Worm (Caenorhabditis elegans): ENCODE data around the gene T12G3.11.

T12G3.11 gene

ce11 chrIV:12051049-12051792, 21.6 kb upstream of the T12G3.11 start, which contains the start of the genes bre-5 and spt-5:
bre-5 (minus strand) TSS chrIV:12051215.
spt-5 (plus strand) TSS chrIV:12051491.
- TF ChIP-seq T22C8.4 (GFP tag; IDR thresholded peaks at IDR 0.05) (peak; percentile 53; the same call in 1 of the 2 replicates), ref-1 (GFP tag; conservative IDR thresholded peaks at IDR 0.05) (no peak)

- TF ChIP-seq cog-1 (tag; optimal IDR thresholded peaks at IDR 0.05) = no peak
- TF ChIP-seq T22C8.4 (GFP tag; IDR thresholded peaks at IDR 0.05) = no peak
- TF ChIP-seq ztf-29 (GFP tag; IDR thresholded peaks at IDR 0.05) = no peak
- TF ChIP-seq med-1 (GFP tag; optimal IDR thresholded peaks at IDR 0.05; ENCODE audit: insufficient read depth) = no peak
- no peak for TF ChIP-seq flt-1 (GFP tag; IDR thresholded peaks at IDR 0.05)
- TF ChIP-seq tab-1 (GFP tag; IDR thresholded peaks at IDR 0.05) = no peak
- TF ChIP-seq klf-2 (GFP tag; conservative IDR thresholded peaks at IDR 0.05) = no peak
- TF ChIP-seq ztf-23 (GFP tag; IDR thresholded peaks at IDR 0.05) = no peak
- TF ChIP-seq ref-1 (GFP tag; conservative IDR thresholded peaks at IDR 0.05) = no peak
Observed at ce11 chrIV:12047552-12048347, 18.2 kb upstream of the T12G3.11 start, which contains the start of gene T12G3.4. T12G3.4 (plus strand) TSS chrIV:12048256.

DNA sequence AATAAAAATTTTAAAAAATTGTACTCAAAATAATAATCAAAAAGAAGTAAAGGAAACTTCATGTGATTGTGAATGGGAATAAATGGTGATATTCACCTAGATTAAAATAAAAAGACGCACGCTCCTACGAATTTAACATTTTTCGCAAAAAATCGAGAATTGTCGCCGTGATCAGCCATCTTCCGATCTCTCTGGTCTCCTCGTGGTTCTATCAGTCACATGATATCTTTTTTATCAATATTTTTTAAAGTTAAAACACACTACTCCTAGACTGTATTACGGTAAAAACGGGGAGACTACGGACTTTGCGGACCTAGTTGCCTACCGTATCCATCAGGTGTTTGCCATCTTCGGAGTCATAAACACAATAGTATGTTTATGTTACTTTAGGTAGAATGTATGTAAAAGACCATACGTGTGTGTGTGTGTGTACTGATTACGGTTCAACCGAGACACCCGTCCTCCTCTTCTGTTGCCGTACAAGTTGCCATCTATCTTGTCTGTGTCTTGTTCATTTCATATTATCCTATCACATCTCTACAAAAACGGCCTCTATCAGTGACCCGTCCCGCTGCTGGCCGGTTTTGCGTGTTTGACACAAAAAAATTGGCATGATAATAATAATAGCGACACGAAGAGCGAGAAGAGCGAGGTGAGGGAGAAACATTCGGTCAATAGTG, 17.1 kb upstream of the T12G3.11 start, which contains the start of gene T12G3.2:
Gene T12G3.2 (minus strand): TSS at position 444 of the 680 bp plus-strand sequence.
- TF ChIP-seq flt-1 (GFP tag; IDR thresholded peaks at IDR 0.05) (no peak), ztf-23 (GFP tag; IDR thresholded peaks at IDR 0.05) (no peak), T22C8.4 (GFP tag; IDR thresholded peaks at IDR 0.05) (no peak), tab-1 (GFP tag; IDR thresholded peaks at IDR 0.05) (no peak), ztf-29 (GFP tag; IDR thresholded peaks at IDR 0.05) (no peak), klf-2 (GFP tag; conservative IDR thresholded peaks at IDR 0.05) (no peak), ref-1 (GFP tag; conservative IDR thresholded peaks at IDR 0.05) (no peak), cog-1 (tag; optimal IDR thresholded peaks at IDR 0.05) (no peak), med-1 (GFP tag; optimal IDR thresholded peaks at IDR 0.05; ENCODE audit: insufficient read depth) (no peak)

ce11 chrIV:12044844-12045738, 15.5 kb upstream of the T12G3.11 start:
- TF ChIP-seq cog-1 (tag; optimal IDR thresholded peaks at IDR 0.05) = no peak
- no peak for TF ChIP-seq ref-1 (GFP tag; conservative IDR thresholded peaks at IDR 0.05)
- no peak for TF ChIP-seq ztf-23 (GFP tag; IDR thresholded peaks at IDR 0.05)
- TF ChIP-seq T22C8.4 (GFP tag; IDR thresholded peaks at IDR 0.05) = no peak
- TF ChIP-seq med-1 (GFP tag; optimal IDR thresholded peaks at IDR 0.05; ENCODE audit: insufficient read depth) = no peak
- no peak for TF ChIP-seq klf-2 (GFP tag; conservative IDR thresholded peaks at IDR 0.05)
- TF ChIP-seq tab-1 (GFP tag; IDR thresholded peaks at IDR 0.05) = no peak

DNA sequence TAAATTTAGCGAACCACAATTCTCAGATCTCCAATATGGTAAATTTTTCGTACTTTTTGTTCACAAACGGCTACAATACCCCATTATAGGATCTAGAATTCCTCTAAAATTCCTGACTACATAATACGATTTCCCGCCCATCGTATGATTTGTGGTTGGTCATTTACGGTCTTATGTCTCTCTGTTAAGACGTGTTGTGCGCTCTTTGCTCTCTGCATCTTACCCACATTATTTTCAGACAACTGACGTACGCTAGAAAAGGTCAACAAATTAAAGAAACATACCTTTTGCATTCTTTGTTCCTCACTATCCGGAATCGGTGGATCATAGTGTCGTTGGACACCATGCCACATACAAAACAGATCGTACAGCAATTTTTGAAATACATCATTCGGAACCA, 13.5 kb upstream of the T12G3.11 start:
- TF ChIP-seq tab-1 (GFP tag; IDR thresholded peaks at IDR 0.05) (no peak), ztf-23 (GFP tag; IDR thresholded peaks at IDR 0.05) (no peak), T22C8.4 (GFP tag; IDR thresholded peaks at IDR 0.05) (no peak), klf-2 (GFP tag; conservative IDR thresholded peaks at IDR 0.05) (no peak), flt-1 (GFP tag; IDR thresholded peaks at IDR 0.05) (no peak), cog-1 (tag; optimal IDR thresholded peaks at IDR 0.05) (no peak), ref-1 (GFP tag; conservative IDR thresholded peaks at IDR 0.05) (no peak), ztf-29 (GFP tag; IDR thresholded peaks at IDR 0.05) (no peak)

DNA sequence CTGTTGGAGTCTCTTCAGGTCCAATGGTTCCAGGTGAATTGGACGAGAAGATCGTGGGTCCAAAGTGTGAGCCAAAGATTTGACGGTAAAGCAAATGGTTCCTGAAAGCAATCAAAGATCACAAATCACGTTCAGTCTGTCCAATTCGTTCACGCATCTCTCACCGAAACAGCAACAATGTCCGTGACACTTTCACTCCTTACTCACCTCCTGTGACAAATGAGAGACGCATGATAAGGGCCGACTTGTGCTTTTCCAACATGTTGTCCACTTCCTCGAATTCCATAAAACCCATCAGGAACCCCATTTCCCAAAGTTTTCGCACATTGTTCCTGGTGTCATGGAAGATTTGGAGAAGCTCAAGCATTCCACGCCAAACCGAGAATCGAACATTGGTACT, 10.9 kb upstream of the T12G3.11 start:
- no peak for TF ChIP-seq cog-1 (tag; optimal IDR thresholded peaks at IDR 0.05)
- no peak for TF ChIP-seq ref-1 (GFP tag; conservative IDR thresholded peaks at IDR 0.05)

ce11 chrIV:12036924-12037323, 7.4 kb upstream of the T12G3.11 start:
- no peak for TF ChIP-seq T22C8.4 (GFP tag; IDR thresholded peaks at IDR 0.05)
- no peak for TF ChIP-seq flt-1 (GFP tag; IDR thresholded peaks at IDR 0.05)
- TF ChIP-seq ref-1 (GFP tag; conservative IDR thresholded peaks at IDR 0.05) = no peak
- TF ChIP-seq ztf-29 (GFP tag; IDR thresholded peaks at IDR 0.05) = no peak
- TF ChIP-seq klf-2 (GFP tag; conservative IDR thresholded peaks at IDR 0.05) = no peak
- no peak for TF ChIP-seq tab-1 (GFP tag; IDR thresholded peaks at IDR 0.05)
- TF ChIP-seq ztf-23 (GFP tag; IDR thresholded peaks at IDR 0.05) = no peak

ce11 chrIV:12035422-12035821, 5.8 kb upstream of the T12G3.11 start:
- TF ChIP-seq flt-1 (GFP tag; IDR thresholded peaks at IDR 0.05) (no peak), ztf-29 (GFP tag; IDR thresholded peaks at IDR 0.05) (no peak), tab-1 (GFP tag; IDR thresholded peaks at IDR 0.05) (no peak), ztf-23 (GFP tag; IDR thresholded peaks at IDR 0.05) (no peak), T22C8.4 (GFP tag; IDR thresholded peaks at IDR 0.05) (no peak), ref-1 (GFP tag; conservative IDR thresholded peaks at IDR 0.05) (no peak), klf-2 (GFP tag; conservative IDR thresholded peaks at IDR 0.05) (no peak), med-1 (GFP tag; optimal IDR thresholded peaks at IDR 0.05; ENCODE audit: insufficient read depth) (no peak), cog-1 (tag; optimal IDR thresholded peaks at IDR 0.05) (no peak)

DNA sequence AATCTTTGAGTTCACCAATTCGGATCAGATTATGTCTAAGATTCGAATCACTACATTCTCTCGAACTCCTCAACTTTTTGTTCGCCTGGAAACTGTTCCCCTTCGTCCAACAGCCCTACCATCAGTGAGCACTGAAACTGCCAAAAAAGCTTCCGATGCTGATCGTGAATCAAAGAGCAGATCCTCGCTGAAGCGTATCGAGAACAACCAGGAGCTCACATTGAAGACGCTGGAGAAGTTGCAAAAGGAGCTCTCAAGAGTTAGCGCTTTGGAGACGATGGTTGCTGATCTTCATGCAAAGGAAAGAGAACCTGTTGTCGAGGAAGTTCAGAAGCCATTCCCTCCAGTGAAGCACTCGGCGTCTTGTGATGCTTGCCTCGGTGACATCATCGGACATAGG, 5.2 kb upstream of the T12G3.11 start:
- TF ChIP-seq tab-1 (GFP tag; IDR thresholded peaks at IDR 0.05) = no peak
- TF ChIP-seq ref-1 (GFP tag; conservative IDR thresholded peaks at IDR 0.05) = no peak
- TF ChIP-seq med-1 (GFP tag; optimal IDR thresholded peaks at IDR 0.05; ENCODE audit: insufficient read depth) = no peak
- TF ChIP-seq flt-1 (GFP tag; IDR thresholded peaks at IDR 0.05) = no peak
- no peak for TF ChIP-seq T22C8.4 (GFP tag; IDR thresholded peaks at IDR 0.05)
- no peak for TF ChIP-seq ztf-29 (GFP tag; IDR thresholded peaks at IDR 0.05)

All from whole organism, midembryonic.